Fruit fly (Drosophila melanogaster) whole organism, embryonic: ENCODE measurements around the gene CG14613.

Source experiments
- CG10321 ChIP-seq: fragments of 200-800 bp; sonication (Bioruptor generic); IDR thresholded peaks from 2 replicates; pipeline ENCODE4 v1.3.6; 2022; ENCODE audit warnings: missing biosample characterization, missing genetic modification characterization
- CG11085 ChIP-seq: fragments of 200-800 bp; sonication (Bioruptor generic); IDR thresholded peaks from 2 replicates; pipeline ENCODE4 v1.3.6; 2022; ENCODE audit warnings: missing biosample characterization, missing genetic modification characterization
- CG12155 ChIP-seq: fragments of 200-800 bp; sonication (Bioruptor generic); optimal IDR thresholded peaks from 3 replicates; lab custom pipeline; 2016; ENCODE audit warnings: missing biosample characterization, missing genetic modification characterization
- CG12659 ChIP-seq: fragments of 200-800 bp; sonication (Bioruptor generic); optimal IDR thresholded peaks from 3 replicates; lab custom pipeline; 2017; ENCODE audit warnings: mild to moderate bottlenecking, missing biosample characterization, missing genetic modification reagents, missing genetic modification characterization
- CG18619 ChIP-seq: fragments of 200-800 bp; sonication (Bioruptor generic); optimal IDR thresholded peaks from 3 replicates; lab custom pipeline; 2017; ENCODE audit warnings: missing biosample characterization, mild to moderate bottlenecking, missing genetic modification characterization
- CG2116 ChIP-seq: fragments of 200-800 bp; sonication (Bioruptor generic); optimal IDR thresholded peaks from 3 replicates; lab custom pipeline; 2018; ENCODE audit warnings: missing biosample characterization, mild to moderate bottlenecking, missing genetic modification characterization
- CG2889 ChIP-seq: fragments of 200-800 bp; sonication (Bioruptor generic); IDR thresholded peaks from 3 replicates; pipeline ENCODE4 v1.3.6; 2022; ENCODE audit warnings: missing biosample characterization, missing genetic modification characterization
- CG31365 ChIP-seq: fragments of 200-800 bp; sonication (Bioruptor generic); optimal IDR thresholded peaks from 2 replicates; lab custom pipeline; 2018; ENCODE audit warnings: missing biosample characterization, mild to moderate bottlenecking, missing genetic modification characterization
- CG31388 ChIP-seq: fragments of 200-800 bp; sonication (Bioruptor generic); optimal IDR thresholded peaks from 2 replicates; lab custom pipeline; 2016; ENCODE audit warnings: missing biosample characterization, missing genetic modification characterization
- CG33557 ChIP-seq: fragments of 200-800 bp; sonication (Bioruptor generic); optimal IDR thresholded peaks from 2 replicates; lab custom pipeline; 2019; ENCODE audit warnings: missing biosample characterization, mild to moderate bottlenecking, missing genetic modification characterization, moderate library complexity
- CG34224 ChIP-seq: fragments of 200-800 bp; sonication (Bioruptor generic); IDR thresholded peaks from 3 replicates; pipeline ENCODE4 v1.3.6; 2022; ENCODE audit warnings: missing biosample characterization, missing genetic modification characterization; ENCODE audit not compliant: partially characterized antibody
- CG34376 ChIP-seq: fragments of 200-800 bp; sonication (Bioruptor generic); optimal IDR thresholded peaks from 2 replicates; lab custom pipeline; 2018; ENCODE audit warnings: missing biosample characterization, mild to moderate bottlenecking, missing genetic modification characterization
- CG3726 ChIP-seq: fragments of 200-800 bp; sonication (Bioruptor generic); IDR thresholded peaks from 3 replicates; pipeline ENCODE4, ENCODE4 v1.3.6; 2022; ENCODE audit warnings: missing biosample characterization, missing genetic modification characterization
- CG4707 ChIP-seq: fragments of 200-800 bp; sonication (Bioruptor generic); optimal IDR thresholded peaks from 2 replicates; lab custom pipeline; 2018; ENCODE audit warnings: missing biosample characterization, mild to moderate bottlenecking, missing genetic modification characterization, moderate library complexity
- CG4820 ChIP-seq: fragments of 200-800 bp; sonication (Bioruptor generic); optimal IDR thresholded peaks from 3 replicates; lab custom pipeline; 2016; ENCODE audit warnings: missing biosample characterization, missing genetic modification characterization
- CG6813 ChIP-seq: fragments of 200-800 bp; sonication (Bioruptor generic); optimal IDR thresholded peaks from 2 replicates; lab custom pipeline; 2017; ENCODE audit warnings: missing biosample characterization, missing genetic modification characterization, mild to moderate bottlenecking, moderate library complexity, missing genetic modification reagents
- CG7786 ChIP-seq: fragments of 200-800 bp; sonication (Bioruptor generic); optimal IDR thresholded peaks from 2 replicates; lab custom pipeline; 2016; ENCODE audit warnings: missing biosample characterization, missing genetic modification characterization
- CG8359 ChIP-seq: fragments of 200-800 bp; sonication (Bioruptor generic); optimal IDR thresholded peaks from 2 replicates; lab custom pipeline; 2017; ENCODE audit warnings: missing biosample characterization, mild to moderate bottlenecking, missing genetic modification characterization, borderline replicate concordance
- Deaf1 ChIP-seq: fragments of 200-800 bp; optimal IDR thresholded peaks from 3 replicates; lab custom pipeline; 2019; ENCODE audit warnings: missing biosample characterization, mild to moderate bottlenecking, missing genetic modification characterization, moderate library complexity
- Dek ChIP-seq: fragments of 200-800 bp; sonication (Bioruptor generic); optimal IDR thresholded peaks from 3 replicates; lab custom pipeline; 2019; ENCODE audit warnings: missing biosample characterization, mild to moderate bottlenecking, missing genetic modification characterization, moderate library complexity
- Doc3 ChIP-seq: fragments of 200-800 bp; sonication (Bioruptor generic); IDR thresholded peaks from 3 replicates; pipeline ENCODE4 v1.3.6; 2022; ENCODE audit warnings: missing biosample characterization, missing genetic modification characterization; ENCODE audit not compliant: partially characterized antibody
- Elba2 ChIP-seq: fragments of 200-800 bp; sonication (Bioruptor generic); optimal IDR thresholded peaks from 3 replicates; lab custom pipeline; 2016; ENCODE audit warnings: missing biosample characterization, missing genetic modification characterization
- Hr51 ChIP-seq, 2 experiments: fragments of 200-800 bp; sonication (Bioruptor generic); optimal IDR thresholded peaks; 2 replicates in 1 of 2; 3 replicates in 1 of 2; lab custom pipeline; 2016 to 2018; ENCODE audit warnings: missing biosample characterization in 2 of 2, missing genetic modification characterization in 2 of 2, mild to moderate bottlenecking in 1 of 2, moderate library complexity in 1 of 2
- MESR4 ChIP-seq: fragments of 200-800 bp; sonication (Bioruptor generic); optimal IDR thresholded peaks from 2 replicates; lab custom pipeline; 2018; ENCODE audit warnings: missing biosample characterization, mild to moderate bottlenecking, missing genetic modification characterization, moderate library complexity
- Med ChIP-seq: fragments of 200-800 bp; sonication (Bioruptor generic); peaks from one replicate; lab custom pipeline; 2016; ENCODE audit warnings: missing biosample characterization, missing genetic modification characterization, mild to moderate bottlenecking, inconsistent platforms, moderate library complexity
- NC2α ChIP-seq: fragments of 200-800 bp; sonication (Bioruptor generic); optimal IDR thresholded peaks from 2 replicates; lab custom pipeline; 2016; ENCODE audit warnings: missing biosample characterization, missing genetic modification characterization
- Nf-YB ChIP-seq: fragments of 200-800 bp; sonication (Bioruptor generic); optimal IDR thresholded peaks from 3 replicates; lab custom pipeline; 2019; ENCODE audit warnings: missing biosample characterization, mild to moderate bottlenecking, missing genetic modification characterization, moderate library complexity
- Optix ChIP-seq: fragments of 200-800 bp; sonication (Bioruptor generic); IDR thresholded peaks from 3 replicates; pipeline ENCODE4 v1.3.6; 2022; ENCODE audit warnings: missing biosample characterization, missing genetic modification characterization
- PHDP ChIP-seq: fragments of 200-800 bp; sonication (Bioruptor generic); optimal IDR thresholded peaks from 3 replicates; lab custom pipeline; 2018; ENCODE audit warnings: missing biosample characterization, mild to moderate bottlenecking, missing genetic modification characterization, moderate library complexity
- Scr ChIP-seq: fragments of 200-800 bp; sonication (Bioruptor generic); IDR thresholded peaks from 2 replicates; pipeline ENCODE4 v1.3.6; 2022; ENCODE audit warnings: missing biosample characterization, missing genetic modification characterization; ENCODE audit not compliant: partially characterized antibody
- Xrp1 ChIP-seq: fragments of 200-800 bp; sonication (Bioruptor generic); IDR thresholded peaks from 2 replicates; pipeline ENCODE4 v1.3.6; 2022; ENCODE audit warnings: missing biosample characterization, missing genetic modification characterization
- ara ChIP-seq: fragments of 200-800 bp; sonication (Bioruptor generic); IDR thresholded peaks from 2 replicates; pipeline ENCODE4 v1.3.6; 2022; ENCODE audit warnings: missing biosample characterization, missing genetic modification characterization
- bbx ChIP-seq: fragments of 200-800 bp; sonication (Bioruptor generic); IDR thresholded peaks from 2 replicates; pipeline ENCODE4 v1.3.6; 2022; ENCODE audit warnings: missing biosample characterization, missing genetic modification characterization; ENCODE audit not compliant: partially characterized antibody
- cas ChIP-seq: fragments of 200-800 bp; sonication (Bioruptor generic); IDR thresholded peaks from 2 replicates; pipeline ENCODE4 v1.3.6; 2022; ENCODE audit warnings: missing biosample characterization, missing genetic modification characterization
- cato ChIP-seq: fragments of 200-800 bp; sonication (Bioruptor generic); optimal IDR thresholded peaks from 2 replicates; lab custom pipeline; 2016; ENCODE audit warnings: missing biosample characterization, missing genetic modification characterization, borderline replicate concordance
- chif ChIP-seq, 2 experiments: fragments of 200-800 bp; sonication (Bioruptor generic); optimal IDR thresholded peaks; 3 replicates each; lab custom pipeline; 2016; ENCODE audit warnings: missing biosample characterization in 2 of 2, missing genetic modification characterization in 2 of 2
- chinmo ChIP-seq: fragments of 200-800 bp; sonication (Bioruptor generic); IDR thresholded peaks from 4 replicates; pipeline ENCODE4 v1.3.6; 2022; ENCODE audit warnings: missing biosample characterization, missing genetic modification characterization; ENCODE audit not compliant: partially characterized antibody
- ci ChIP-seq: fragments of 200-800 bp; sonication (Bioruptor generic); IDR thresholded peaks from 3 replicates; pipeline ENCODE4 v1.3.6; 2022; ENCODE audit warnings: missing biosample characterization, missing genetic modification characterization
- gce ChIP-seq: fragments of 200-800 bp; sonication (Bioruptor generic); IDR thresholded peaks from 3 replicates; pipeline ENCODE4 v1.3.6; 2022; ENCODE audit warnings: missing biosample characterization, missing genetic modification characterization
- grau ChIP-seq: fragments of 200-800 bp; optimal IDR thresholded peaks from 3 replicates; lab custom pipeline; 2019; ENCODE audit warnings: missing biosample characterization, mild to moderate bottlenecking, missing genetic modification characterization, moderate library complexity
- grn ChIP-seq: fragments of 200-800 bp; sonication (Bioruptor generic); optimal IDR thresholded peaks from 3 replicates; lab custom pipeline; 2017; ENCODE audit warnings: missing biosample characterization, missing genetic modification characterization
- gsb-n ChIP-seq: fragments of 200-800 bp; sonication (Bioruptor generic); optimal IDR thresholded peaks from 3 replicates; lab custom pipeline; 2018; ENCODE audit warnings: missing biosample characterization, mild to moderate bottlenecking, missing genetic modification characterization
- kah ChIP-seq: fragments of 200-800 bp; sonication (Bioruptor generic); optimal IDR thresholded peaks from 2 replicates; lab custom pipeline; 2018; ENCODE audit warnings: missing biosample characterization, mild to moderate bottlenecking, missing genetic modification characterization
- oc ChIP-seq: fragments of 200-800 bp; sonication (Bioruptor generic); optimal IDR thresholded peaks from 2 replicates; lab custom pipeline; 2018; ENCODE audit warnings: missing biosample characterization, mild to moderate bottlenecking, missing genetic modification characterization, moderate library complexity
- pita ChIP-seq: fragments of 200-800 bp; sonication (Bioruptor generic); optimal IDR thresholded peaks from 2 replicates; lab custom pipeline; 2017; ENCODE audit warnings: missing biosample characterization, mild to moderate bottlenecking, missing genetic modification characterization
- repo ChIP-seq: fragments of 200-800 bp; sonication (Bioruptor generic); optimal IDR thresholded peaks from 2 replicates; lab custom pipeline; 2016; ENCODE audit warnings: missing biosample characterization, missing genetic modification characterization
- seq ChIP-seq: fragments of 200-800 bp; sonication (Bioruptor generic); IDR thresholded peaks from 2 replicates; pipeline ENCODE4 v1.3.6; 2022; ENCODE audit warnings: missing biosample characterization, missing genetic modification characterization
- sna ChIP-seq: fragments of 200-800 bp; sonication (Bioruptor generic); IDR thresholded peaks from 2 replicates; pipeline ENCODE4 v1.3.6; 2022; ENCODE audit warnings: missing biosample characterization, missing genetic modification characterization; ENCODE audit not compliant: partially characterized antibody
- sob ChIP-seq: fragments of 200-800 bp; sonication (Bioruptor generic); IDR thresholded peaks from 2 replicates; pipeline ENCODE4 v1.3.6; 2022; ENCODE audit warnings: missing biosample characterization, missing genetic modification characterization
- tgo ChIP-seq: fragments of 200-800 bp; sonication (Bioruptor generic); IDR thresholded peaks from 3 replicates; pipeline ENCODE4 v1.3.6; 2022; ENCODE audit warnings: missing biosample characterization, missing genetic modification characterization

Gene CG14613

dm6 chrX:22455509-22456179 lies 16.2 kb downstream of the CG14613 start, which contains the start of gene Usp2 (continued):
- TF ChIP-seq Scr (GFP tag; lab: Robert Waterston, UW): peak; percentile 67
- TF ChIP-seq CG2116 (GFP tag; lab: Kevin White, UChicago): peak; percentile 89
- TF ChIP-seq CG12659: peak; percentile 23
- no peak for TF ChIP-seq CG31388 (GFP tag; lab: Kevin White, UChicago)
- TF ChIP-seq CG4707 (GFP tag; lab: Kevin White, UChicago): no peak
- TF ChIP-seq oc (tag; lab: Kevin White, UChicago): no peak
- no peak for TF ChIP-seq CG11085
- TF ChIP-seq CG4820 (GFP tag; lab: Kevin White, UChicago): no peak
- TF ChIP-seq ara (GFP tag; lab: Robert Waterston, UW): no peak
- TF ChIP-seq CG7786 (GFP tag; lab: Kevin White, UChicago): no peak
- TF ChIP-seq CG31365: no peak
- TF ChIP-seq Optix (GFP tag; lab: Robert Waterston, UW): no peak
- TF ChIP-seq CG34376 (GFP tag; lab: Kevin White, UChicago): no peak
- no peak for TF ChIP-seq Deaf1
- no peak for TF ChIP-seq CG8359 (GFP tag; lab: Kevin White, UChicago)
- peak; percentile 72 for TF ChIP-seq Med (GFP tag; lab: Kevin White, UChicago)
- TF ChIP-seq repo (GFP tag; lab: Kevin White, UChicago): no peak
- TF ChIP-seq cato: no peak
- TF ChIP-seq NC2α (GFP tag; lab: Kevin White, UChicago): no peak
- TF ChIP-seq CG18619 (GFP tag; lab: Kevin White, UChicago): no peak
- no peak for TF ChIP-seq Elba2 (GFP tag; lab: Kevin White, UChicago)
- no peak for TF ChIP-seq CG6813 (GFP tag; lab: Kevin White, UChicago)
- no peak for TF ChIP-seq Xrp1 (GFP tag; lab: Robert Waterston, UW)
- TF ChIP-seq CG12155 (GFP tag; lab: Kevin White, UChicago): no peak
- no peak for TF ChIP-seq Dek (tag; lab: Kevin White, UChicago)
- TF ChIP-seq Doc3 (GFP tag; lab: Robert Waterston, UW): 0 out of 3 replicates have a peak, but pooled peaks have one; percentile 11
- peak; percentile 26 for TF ChIP-seq grau (tag; lab: Kevin White, UChicago)
- 0 out of 2 replicates have a peak, but pooled peaks have one; percentile 8 for TF ChIP-seq sob (GFP tag; lab: Robert Waterston, UW)
- no peak for TF ChIP-seq gce (GFP tag; lab: Robert Waterston, UW)
- TF ChIP-seq cas (GFP tag; lab: Robert Waterston, UW): no peak
- TF ChIP-seq chif (GFP tag; optimal IDR thresholded peaks at IDR 0.05; lab: Kevin White, UChicago): no peak
- TF ChIP-seq, all 482 proteins: peak for 95

- TF ChIP-seq PHDP (no peak), Hr51 (GFP tag; optimal IDR thresholded peaks at IDR 0.05; lab: Kevin White, UChicago) (no peak), tgo (no peak), CG2889 (GFP tag; lab: Robert Waterston, UW) (no peak), CG33557 (GFP tag; lab: Kevin White, UChicago) (no peak), bbx (GFP tag; lab: Robert Waterston, UW) (0 out of 2 replicates have a peak, but pooled peaks have one; percentile 29), pita (no peak), MESR4 (GFP tag; lab: Kevin White, UChicago) (peak; percentile 59), gsb-n (no peak), Nf-YB (GFP tag; lab: Kevin White, UChicago) (no peak), kah (GFP tag; lab: Kevin White, UChicago) (no peak), seq (GFP tag; lab: Robert Waterston, UW) (no peak), sna (GFP tag; lab: Robert Waterston, UW) (no peak), CG3726 (GFP tag; lab: Robert Waterston, UW) (no peak), CG34224 (GFP tag; lab: Robert Waterston, UW) (no peak), chinmo (GFP tag; lab: Robert Waterston, UW) (no peak), grn (GFP tag; lab: Kevin White, UChicago) (no peak), ci (GFP tag; lab: Robert Waterston, UW) (no peak), Med (GFP tag; lab: Kevin White, UChicago) (peak; percentile 38), CG10321 (no peak)
Observed at dm6 chrX:22455023-22455422, 16.8 kb downstream of the CG14613 start, which contains the start of gene wap. wap (minus strand) TSS chrX:22455422.
